Worm (Caenorhabditis elegans) whole organism, late embryonic: ENCODE results near the gene nspb-1.

Experiments
- ahr-1 ChIP-seq: sonication (generic microtip); optimal IDR thresholded peaks from 2 replicates; lab custom pipeline; 2016; ENCODE audit warnings: missing genetic modification characterization, missing compliant biosample characterization
- ama-1 ChIP-seq: fragments of 150-350 bp; optimal IDR thresholded peaks from 2 replicates; lab custom pipeline; 2014
- ceh-14 ChIP-seq: sonication (generic microtip); optimal IDR thresholded peaks from 2 replicates; lab custom pipeline; 2016; ENCODE audit warnings: missing genotype, missing genetic modification characterization, missing compliant biosample characterization
- ceh-24 ChIP-seq: sonication (generic microtip); optimal IDR thresholded peaks from 2 replicates; lab custom pipeline; 2016; ENCODE audit warnings: mild to moderate bottlenecking, missing genetic modification characterization, missing compliant biosample characterization
- nhr-11 ChIP-seq: fragments of 150-350 bp; optimal IDR thresholded peaks from 2 replicates; lab custom pipeline; 2014; ENCODE audit warnings: missing biosample characterization, missing genetic modification characterization
- rnt-1 ChIP-seq: sonication (generic microtip); optimal IDR thresholded peaks from 2 replicates; lab custom pipeline; 2016; ENCODE audit warnings: missing genetic modification characterization, missing compliant biosample characterization
- sox-4 ChIP-seq: sonication (generic microtip); optimal IDR thresholded peaks from 2 replicates; lab custom pipeline; 2017; ENCODE audit warnings: mild to moderate bottlenecking, missing genetic modification characterization, inconsistent platforms, missing compliant biosample characterization
- ttx-3 ChIP-seq: sonication (generic microtip); optimal IDR thresholded peaks from 2 replicates; lab custom pipeline; 2016; ENCODE audit warnings: missing genetic modification reagents, missing genetic modification characterization, missing compliant biosample characterization
- unc-42 ChIP-seq: sonication (generic microtip); optimal IDR thresholded peaks from 2 replicates; lab custom pipeline; 2016; ENCODE audit warnings: missing genotype, missing genetic modification characterization, missing compliant biosample characterization

ce11 chrIV:6607059-6607458 is 16.1 kb upstream of the nspb-1 start:
- TF ChIP-seq nhr-11 (tag; lab: Kevin White, UChicago) (no peak), unc-42 (no peak), ceh-14 (tag; lab: Kevin White, UChicago) (no peak), sox-4 (tag; lab: Kevin White, UChicago) (no peak), ceh-24 (no peak), ahr-1 (tag; lab: Kevin White, UChicago) (no peak), ttx-3 (tag; lab: Kevin White, UChicago) (no peak), ama-1 (lab: Kevin White, UChicago) (no peak), rnt-1 (tag; lab: Kevin White, UChicago) (no peak)
